Fruit fly (Drosophila melanogaster) whole organism, embryonic: Measurements from ENCODE around the gene Paics.

Experiments used
- Bdp1 ChIP-seq: fragments of 200-800 bp; sonication (Bioruptor generic); optimal IDR thresholded peaks from 3 replicates; lab custom pipeline; 2016; ENCODE audit warnings: missing biosample characterization, missing genetic modification characterization
- CG10366 ChIP-seq: fragments of 200-800 bp; sonication (Bioruptor generic); IDR thresholded peaks from 2 replicates; pipeline ENCODE4 v1.3.6; 2022; ENCODE audit warnings: missing biosample characterization, missing genetic modification characterization
- CG10654 ChIP-seq: fragments of 200-800 bp; sonication (Bioruptor generic); optimal IDR thresholded peaks from 2 replicates; lab custom pipeline; 2016; ENCODE audit warnings: missing biosample characterization, missing genetic modification characterization
- CG11093 ChIP-seq: fragments of 200-800 bp; sonication (Bioruptor generic); IDR thresholded peaks from 3 replicates; pipeline ENCODE4 v1.3.6; 2022; ENCODE audit warnings: missing biosample characterization, missing genetic modification characterization
- CG12236 ChIP-seq: fragments of 200-800 bp; sonication (Bioruptor generic); optimal IDR thresholded peaks from 2 replicates; lab custom pipeline; 2016; ENCODE audit warnings: missing biosample characterization, missing genetic modification characterization
- CG12942 ChIP-seq: fragments of 200-800 bp; sonication (Bioruptor generic); optimal IDR thresholded peaks from 3 replicates; lab custom pipeline; 2016; ENCODE audit warnings: missing biosample characterization, missing genetic modification characterization
- CG13775 ChIP-seq: fragments of 200-800 bp; sonication (Bioruptor generic); optimal IDR thresholded peaks from 3 replicates; lab custom pipeline; 2017; ENCODE audit warnings: missing biosample characterization, mild to moderate bottlenecking, missing genetic modification characterization
- CG14441 ChIP-seq: fragments of 200-800 bp; sonication (Bioruptor generic); IDR thresholded peaks from 2 replicates; pipeline ENCODE4 v1.3.6; 2022; ENCODE audit warnings: missing biosample characterization, missing genetic modification characterization
- CG14965 ChIP-seq: fragments of 200-800 bp; sonication (Bioruptor generic); optimal IDR thresholded peaks from 2 replicates; lab custom pipeline; 2016; ENCODE audit warnings: missing biosample characterization, missing genetic modification characterization, borderline replicate concordance
- CG15269 ChIP-seq: fragments of 200-800 bp; sonication (Bioruptor generic); optimal IDR thresholded peaks from 2 replicates; lab custom pipeline; 2018; ENCODE audit warnings: missing biosample characterization, mild to moderate bottlenecking, missing genetic modification characterization, moderate library complexity
- CG16863 ChIP-seq: fragments of 200-800 bp; sonication (Bioruptor generic); optimal IDR thresholded peaks from 3 replicates; lab custom pipeline; 2016; ENCODE audit warnings: missing biosample characterization, missing genetic modification characterization
- CG17186 ChIP-seq: fragments of 200-800 bp; sonication (Bioruptor generic); optimal IDR thresholded peaks from 3 replicates; lab custom pipeline; 2017; ENCODE audit warnings: missing biosample characterization, missing genetic modification reagents, missing genetic modification characterization
- CG17361 ChIP-seq: fragments of 200-800 bp; sonication (Bioruptor generic); IDR thresholded peaks from 3 replicates; pipeline ENCODE4 v1.3.6; 2022; ENCODE audit warnings: missing biosample characterization, missing genetic modification characterization
- CG17912 ChIP-seq: fragments of 200-800 bp; sonication (Bioruptor generic); optimal IDR thresholded peaks from 2 replicates; lab custom pipeline; 2018; ENCODE audit warnings: missing biosample characterization, mild to moderate bottlenecking, missing genetic modification characterization
- CG2199 ChIP-seq: fragments of 200-800 bp; sonication (Bioruptor generic); IDR thresholded peaks from 3 replicates; pipeline ENCODE4 v1.3.6; 2022; ENCODE audit warnings: missing biosample characterization, missing genetic modification characterization
- CG2678 ChIP-seq: fragments of 200-800 bp; sonication (Bioruptor generic); optimal IDR thresholded peaks from 3 replicates; lab custom pipeline; 2019; ENCODE audit warnings: missing biosample characterization, mild to moderate bottlenecking, missing genetic modification characterization, moderate library complexity
- CG3065 ChIP-seq: fragments of 200-800 bp; sonication (Bioruptor generic); optimal IDR thresholded peaks from 2 replicates; lab custom pipeline; 2016; ENCODE audit warnings: missing biosample characterization, missing genetic modification characterization
- CG32767 ChIP-seq: fragments of 200-800 bp; sonication (Bioruptor generic); IDR thresholded peaks from 2 replicates; pipeline ENCODE4 v1.3.6; 2022; ENCODE audit warnings: missing biosample characterization, missing genetic modification characterization
- CG6683 ChIP-seq: fragments of 200-800 bp; sonication (Bioruptor generic); optimal IDR thresholded peaks from 2 replicates; lab custom pipeline; 2017; ENCODE audit warnings: missing biosample characterization, mild to moderate bottlenecking, missing genetic modification characterization, missing genetic modification reagents
- CG7839 ChIP-seq: fragments of 200-800 bp; sonication (Bioruptor generic); optimal IDR thresholded peaks from 3 replicates; lab custom pipeline; 2018; ENCODE audit warnings: missing biosample characterization, mild to moderate bottlenecking, missing genetic modification characterization, moderate library complexity
- CG7963 ChIP-seq: fragments of 200-800 bp; sonication (Bioruptor generic); IDR thresholded peaks from 3 replicates; pipeline ENCODE4 v1.3.6; 2022; ENCODE audit warnings: missing biosample characterization, missing genetic modification characterization; ENCODE audit not compliant: partially characterized antibody
- D19A ChIP-seq: fragments of 200-800 bp; optimal IDR thresholded peaks from 3 replicates; lab custom pipeline; 2019; ENCODE audit warnings: missing biosample characterization, mild to moderate bottlenecking, missing genetic modification characterization, moderate library complexity
- HHEX ChIP-seq: fragments of 200-800 bp; sonication (Bioruptor generic); optimal IDR thresholded peaks from 3 replicates; lab custom pipeline; 2017; ENCODE audit warnings: missing biosample characterization, mild to moderate bottlenecking, missing genetic modification characterization, missing genetic modification reagents
- HmgD ChIP-seq: fragments of 200-800 bp; sonication (Bioruptor generic); optimal IDR thresholded peaks from 3 replicates; lab custom pipeline; 2016; ENCODE audit warnings: missing biosample characterization, missing genetic modification characterization
- Hr3 ChIP-seq: fragments of 200-800 bp; sonication (Bioruptor generic); optimal IDR thresholded peaks from 3 replicates; lab custom pipeline; 2016; ENCODE audit warnings: missing biosample characterization, missing genetic modification characterization
- Nf-YA ChIP-seq: fragments of 200-800 bp; sonication (Bioruptor generic); IDR thresholded peaks from 2 replicates; pipeline ENCODE4 v1.3.6; 2022; ENCODE audit warnings: missing biosample characterization, missing genetic modification characterization
- Optix ChIP-seq: fragments of 200-800 bp; sonication (Bioruptor generic); IDR thresholded peaks from 3 replicates; pipeline ENCODE4 v1.3.6; 2022; ENCODE audit warnings: missing biosample characterization, missing genetic modification characterization
- Sin3A ChIP-seq: fragments of >200 bp; optimal IDR thresholded peaks from 2 replicates; lab custom pipeline; 2018
- aop ChIP-seq: fragments of 200-800 bp; sonication (Bioruptor generic); IDR thresholded peaks from 2 replicates; pipeline ENCODE4 v1.3.6; 2022; ENCODE audit warnings: missing biosample characterization, missing genetic modification characterization
- cas ChIP-seq: fragments of 200-800 bp; sonication (Bioruptor generic); IDR thresholded peaks from 2 replicates; pipeline ENCODE4 v1.3.6; 2022; ENCODE audit warnings: missing biosample characterization, missing genetic modification characterization
- caup ChIP-seq: fragments of 200-800 bp; sonication (Bioruptor generic); optimal IDR thresholded peaks from 3 replicates; lab custom pipeline; 2017; ENCODE audit warnings: missing biosample characterization, mild to moderate bottlenecking, missing genetic modification characterization, moderate library complexity; ENCODE audit not compliant: severe bottlenecking
- danr ChIP-seq: fragments of 200-800 bp; sonication (Bioruptor generic); IDR thresholded peaks from 2 replicates; pipeline ENCODE4 v1.3.6; 2022; ENCODE audit warnings: missing biosample characterization, missing genetic modification characterization
- dmrt11E ChIP-seq: fragments of 200-800 bp; sonication (Bioruptor generic); optimal IDR thresholded peaks from 3 replicates; lab custom pipeline; 2018; ENCODE audit warnings: missing biosample characterization, mild to moderate bottlenecking, missing genetic modification characterization, moderate library complexity
- exex ChIP-seq: fragments of 200-800 bp; sonication (Bioruptor generic); optimal IDR thresholded peaks from 4 replicates; lab custom pipeline; 2018; ENCODE audit warnings: missing biosample characterization, mild to moderate bottlenecking, missing genetic modification characterization, moderate library complexity
- fd64A ChIP-seq: fragments of 200-800 bp; sonication (Bioruptor generic); optimal IDR thresholded peaks from 3 replicates; lab custom pipeline; 2018; ENCODE audit warnings: missing biosample characterization, mild to moderate bottlenecking, missing genetic modification characterization
- inv ChIP-seq: fragments of 200-800 bp; sonication (Bioruptor generic); IDR thresholded peaks from 2 replicates; pipeline ENCODE4 v1.3.6; 2022; ENCODE audit warnings: missing biosample characterization, missing genetic modification characterization; ENCODE audit not compliant: partially characterized antibody
- jing ChIP-seq: fragments of 200-800 bp; sonication (Bioruptor generic); optimal IDR thresholded peaks from 2 replicates; lab custom pipeline; 2018; ENCODE audit warnings: missing biosample characterization, mild to moderate bottlenecking, missing genetic modification characterization
- lola ChIP-seq, 3 experiments: fragments of >200 bp in 2 of 3; fragments of 200-800 bp in 1 of 3; sonication (Bioruptor generic) in 1 of 3; optimal IDR thresholded peaks; 2 replicates each; lab custom pipeline; 2017 to 2019; ENCODE audit warnings: missing biosample characterization in 3 of 3, missing genetic modification characterization in 3 of 3, mild to moderate bottlenecking in 1 of 3, moderate library complexity in 1 of 3
- lov ChIP-seq, 2 experiments: fragments of 200-800 bp in 1 of 2; fragments of >200 bp in 1 of 2; sonication (Bioruptor generic) in 1 of 2; IDR thresholded peaks in 1 of 2; optimal IDR thresholded peaks in 1 of 2; 2 replicates in 1 of 2; 3 replicates in 1 of 2; pipeline versions ENCODE4 v1.3.6 to Lab custom; 2017 to 2022; ENCODE audit warnings: missing biosample characterization in 1 of 2, missing genetic modification characterization in 1 of 2
- luna ChIP-seq: fragments of 200-800 bp; sonication (Bioruptor generic); optimal IDR thresholded peaks from 2 replicates; lab custom pipeline; 2016; ENCODE audit warnings: missing biosample characterization, missing genetic modification characterization
- maf-S ChIP-seq: fragments of 200-800 bp; sonication (Bioruptor generic); optimal IDR thresholded peaks from 2 replicates; lab custom pipeline; 2016; ENCODE audit warnings: missing biosample characterization, missing genetic modification characterization
- oc ChIP-seq: fragments of 200-800 bp; sonication (Bioruptor generic); optimal IDR thresholded peaks from 2 replicates; lab custom pipeline; 2018; ENCODE audit warnings: missing biosample characterization, mild to moderate bottlenecking, missing genetic modification characterization, moderate library complexity
- pita ChIP-seq: fragments of 200-800 bp; sonication (Bioruptor generic); optimal IDR thresholded peaks from 2 replicates; lab custom pipeline; 2017; ENCODE audit warnings: missing biosample characterization, mild to moderate bottlenecking, missing genetic modification characterization
- pzg ChIP-seq: fragments of 200-800 bp; sonication (Bioruptor generic); optimal IDR thresholded peaks from 3 replicates; lab custom pipeline; 2018; ENCODE audit warnings: missing biosample characterization, mild to moderate bottlenecking, missing genetic modification characterization, moderate library complexity
- repo ChIP-seq: fragments of 200-800 bp; sonication (Bioruptor generic); optimal IDR thresholded peaks from 2 replicates; lab custom pipeline; 2016; ENCODE audit warnings: missing biosample characterization, missing genetic modification characterization
- scrt ChIP-seq: fragments of 200-800 bp; sonication (Bioruptor generic); optimal IDR thresholded peaks from 2 replicates; lab custom pipeline; 2018; ENCODE audit warnings: missing biosample characterization, mild to moderate bottlenecking, missing genetic modification characterization, moderate library complexity
- sens ChIP-seq: fragments of 200-800 bp; sonication (Bioruptor generic); peaks from one replicate; lab custom pipeline; 2016; ENCODE audit warnings: missing biosample characterization, missing genetic modification characterization
- slou ChIP-seq: fragments of 200-800 bp; sonication (Bioruptor generic); optimal IDR thresholded peaks from 3 replicates; lab custom pipeline; 2016; ENCODE audit warnings: missing biosample characterization, missing genetic modification characterization
- ssp ChIP-seq: fragments of 200-800 bp; sonication (Bioruptor generic); IDR thresholded peaks from 2 replicates; pipeline ENCODE4 v1.3.6; 2022; ENCODE audit warnings: missing biosample characterization, missing genetic modification characterization
- tio ChIP-seq: fragments of 200-800 bp; sonication (Bioruptor generic); optimal IDR thresholded peaks from 2 replicates; lab custom pipeline; 2017; ENCODE audit warnings: missing biosample characterization, missing genetic modification characterization, inconsistent platforms
- zfh1 ChIP-seq: fragments of 200-800 bp; sonication (Bioruptor generic); IDR thresholded peaks from 3 replicates; pipeline ENCODE4 v1.3.6; 2022; ENCODE audit warnings: missing biosample characterization, missing genetic modification characterization

Paics gene

dm6 chrX:12752196-12752595 is 8.2 kb downstream of the Paics start (continued):
- peak; percentile 98 for TF ChIP-seq cas (GFP tag; lab: Robert Waterston, UW)
- TF ChIP-seq luna (GFP tag; lab: Kevin White, UChicago), result peak; percentile 98
- TF ChIP-seq CG7839 (tag; lab: Kevin White, UChicago), result peak; percentile 99
- peak; percentile 99 for TF ChIP-seq dmrt11E (tag; lab: Kevin White, UChicago)
- no peak for TF ChIP-seq pita (GFP tag; lab: Kevin White, UChicago)
- TF ChIP-seq pzg (GFP tag; lab: Kevin White, UChicago), result peak; percentile 38
- peak; percentile 96 for TF ChIP-seq CG17186 (GFP tag; lab: Kevin White, UChicago)
- TF ChIP-seq maf-S (GFP tag; lab: Kevin White, UChicago), result peak; percentile 99
- peak; percentile 99 for TF ChIP-seq CG15269 (tag; lab: Kevin White, UChicago)
- TF ChIP-seq CG11093 (GFP tag; lab: Robert Waterston, UW), result peak; percentile 98
- peak; percentile 91 for TF ChIP-seq exex (tag; lab: Kevin White, UChicago)
- peak; percentile 99 for TF ChIP-seq CG14441 (GFP tag; lab: Robert Waterston, UW)
- TF ChIP-seq Optix (GFP tag; lab: Robert Waterston, UW), result peak; percentile 98
- TF ChIP-seq ssp (GFP tag; lab: Robert Waterston, UW), result peak; percentile 94
- TF ChIP-seq scrt (GFP tag; lab: Kevin White, UChicago), result peak; percentile 98
- peak; percentile 98 for TF ChIP-seq CG6683 (GFP tag; lab: Kevin White, UChicago)
- peak; percentile 99 for TF ChIP-seq CG2199 (GFP tag; lab: Robert Waterston, UW)
- no peak for TF ChIP-seq inv (GFP tag; lab: Robert Waterston, UW)
- TF ChIP-seq CG7963 (GFP tag; lab: Robert Waterston, UW), result no peak
- peak; percentile 99 for TF ChIP-seq repo (GFP tag; lab: Kevin White, UChicago)
- peak; percentile 99 for TF ChIP-seq Hr3 (GFP tag; lab: Kevin White, UChicago)
- peak; percentile 98 for TF ChIP-seq CG32767 (GFP tag; lab: Robert Waterston, UW)
- peak; percentile 99 for TF ChIP-seq HmgD (GFP tag; lab: Kevin White, UChicago)
- TF ChIP-seq danr (GFP tag; lab: Robert Waterston, UW), result peak; percentile 98
- peak; percentile 99 for TF ChIP-seq CG16863 (GFP tag; lab: Kevin White, UChicago)
- peak; percentile 99 for TF ChIP-seq tio (GFP tag; lab: Kevin White, UChicago)
- TF ChIP-seq CG17912 (GFP tag; lab: Kevin White, UChicago), result no peak
- TF ChIP-seq lola (GFP tag; optimal IDR thresholded peaks at IDR 0.05; lab: Kevin White, UChicago), result peak in 1 of 3 experiments; percentile 98
- peak; percentile 98 for TF ChIP-seq CG2678 (tag; lab: Kevin White, UChicago)
- peak; percentile 93 for TF ChIP-seq aop
- TF ChIP-seq HHEX (GFP tag; lab: Kevin White, UChicago), result peak; percentile 99
- TF ChIP-seq fd64A (GFP tag; lab: Kevin White, UChicago), result peak; percentile 90
- TF ChIP-seq CG12236 (GFP tag; lab: Kevin White, UChicago), result peak; percentile 99
- TF ChIP-seq CG14965 (GFP tag; lab: Kevin White, UChicago), result peak; percentile 94
- TF ChIP-seq zfh1 (GFP tag; lab: Robert Waterston, UW), result peak; percentile 99
- TF ChIP-seq D19A, result peak; percentile 97
- TF ChIP-seq lov (optimal IDR thresholded peaks at IDR 0.05; lab: Kevin White, UChicago), result no peak
- TF ChIP-seq lov (GFP tag; IDR thresholded peaks at IDR 0.05; lab: Robert Waterston, UW), result peak; percentile 99
- peak; percentile 99 for TF ChIP-seq slou
- TF ChIP-seq CG3065 (GFP tag; lab: Kevin White, UChicago), result peak; percentile 99
- peak; percentile 95 for TF ChIP-seq Bdp1 (GFP tag; lab: Kevin White, UChicago)
- TF ChIP-seq jing (GFP tag; lab: Kevin White, UChicago), result peak; percentile 98
- peak; percentile 99 for TF ChIP-seq caup (GFP tag; lab: Kevin White, UChicago)
- TF ChIP-seq CG13775 (GFP tag; lab: Kevin White, UChicago), result peak; percentile 99
- TF ChIP-seq oc (tag; lab: Kevin White, UChicago), result peak; percentile 98
- peak; percentile 99 for TF ChIP-seq CG10366 (GFP tag; lab: Robert Waterston, UW)
- peak; percentile 99 for TF ChIP-seq CG17361 (GFP tag; lab: Robert Waterston, UW)
- TF ChIP-seq Nf-YA (GFP tag; lab: Robert Waterston, UW), result peak; percentile 98
- TF ChIP-seq CG10654 (GFP tag; lab: Kevin White, UChicago), result peak; percentile 99
- no peak for TF ChIP-seq Sin3A (lab: Kevin White, UChicago)
- TF ChIP-seq CG12942 (GFP tag; lab: Kevin White, UChicago), result peak; percentile 99
- TF ChIP-seq sens, result peak; percentile 100
